Worm (Caenorhabditis elegans): ENCODE results near the gene cct-4.

The cct-4 gene

DNA sequence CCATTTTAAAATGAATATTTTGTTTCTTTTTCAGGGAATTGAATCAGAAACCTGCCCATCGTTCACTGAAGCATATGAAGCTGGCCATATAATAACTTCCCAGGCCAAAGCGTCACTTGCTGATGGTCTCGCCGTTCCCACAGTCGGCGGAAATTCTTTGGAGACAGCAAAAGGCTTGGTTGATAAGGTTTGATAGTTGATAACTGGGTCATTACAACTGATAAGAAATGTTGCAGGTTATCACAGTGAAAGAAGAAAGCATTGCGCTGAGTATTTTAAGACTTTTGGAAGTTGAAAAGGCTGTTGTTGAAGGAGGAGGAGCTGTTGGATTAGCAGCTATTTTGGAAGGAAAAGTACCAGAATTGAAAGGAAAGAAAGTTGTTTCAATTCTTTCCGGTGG lies 16.9 kb upstream of the cct-4 start:
- no peak for TF ChIP-seq mep-1 (tag; optimal IDR thresholded peaks at IDR 0.05)
- TF ChIP-seq ceh-39 (tag; optimal IDR thresholded peaks at IDR 0.05) = no peak
- TF ChIP-seq pha-4 (tag; optimal IDR thresholded peaks at IDR 0.05) = no peak
- no peak for TF ChIP-seq lin-13 (tag; optimal IDR thresholded peaks at IDR 0.05)
- TF ChIP-seq ceh-43 (GFP tag; optimal IDR thresholded peaks at IDR 0.05) = no peak
- TF ChIP-seq elt-1 (tag; optimal IDR thresholded peaks at IDR 0.05; ENCODE audit: borderline replicate concordance, insufficient read depth) = no peak
- TF ChIP-seq mls-2 (tag; optimal IDR thresholded peaks at IDR 0.05) = no peak
- no peak for TF ChIP-seq nhr-2 (tag; optimal IDR thresholded peaks at IDR 0.05)
- TF ChIP-seq ces-1 (GFP tag; optimal IDR thresholded peaks at IDR 0.05) = no peak
- no peak for TF ChIP-seq lsy-2 (tag; optimal IDR thresholded peaks at IDR 0.05)
- no peak for TF ChIP-seq tbx-8 (GFP tag; optimal IDR thresholded peaks at IDR 0.05)
- no peak for TF ChIP-seq unc-62 (GFP tag; optimal IDR thresholded peaks at IDR 0.05)
- no peak for TF ChIP-seq lin-32 (GFP tag; optimal IDR thresholded peaks at IDR 0.05)
- no peak for TF ChIP-seq nhr-76 (tag; optimal IDR thresholded peaks at IDR 0.05)
- no peak for TF ChIP-seq snpc-4 (tag; optimal IDR thresholded peaks at IDR 0.05)
- TF ChIP-seq bed-3 (GFP tag; optimal IDR thresholded peaks at IDR 0.05) = no peak
- TF ChIP-seq cnd-1 (tag; optimal IDR thresholded peaks at IDR 0.05) = no peak
- TF ChIP-seq blmp-1 (tag; optimal IDR thresholded peaks at IDR 0.05) = no peak
- TF ChIP-seq mab-5 (tag; optimal IDR thresholded peaks at IDR 0.05) = no peak

DNA sequence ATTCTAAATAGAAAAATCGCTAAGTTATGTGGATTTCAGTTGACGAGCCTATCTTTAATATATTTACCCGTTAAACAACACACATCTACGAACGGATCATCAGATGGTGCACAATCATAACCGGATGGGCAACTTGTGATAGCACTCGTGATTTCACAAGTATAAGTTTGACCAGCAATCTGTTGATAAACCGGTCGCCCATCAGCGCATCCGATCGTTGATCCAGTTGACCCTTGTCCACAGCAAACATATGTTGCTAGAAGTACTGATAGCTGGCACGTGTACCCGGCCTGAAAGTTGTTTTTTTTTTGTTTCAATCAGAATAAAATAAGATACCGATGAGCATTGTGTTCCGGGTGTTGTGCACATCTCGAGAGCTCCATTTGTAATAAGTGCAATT lies 15.8 kb upstream of the cct-4 start:
- TF ChIP-seq bed-3 (GFP tag; optimal IDR thresholded peaks at IDR 0.05) = no peak
- no peak for TF ChIP-seq ces-1 (GFP tag; optimal IDR thresholded peaks at IDR 0.05)
- no peak for TF ChIP-seq nhr-237 (tag; optimal IDR thresholded peaks at IDR 0.05)
- no peak for TF ChIP-seq elt-3 (tag; optimal IDR thresholded peaks at IDR 0.05)
- no peak for TF ChIP-seq lin-32 (GFP tag; optimal IDR thresholded peaks at IDR 0.05)
- TF ChIP-seq nhr-28 (tag; optimal IDR thresholded peaks at IDR 0.05) = no peak
- TF ChIP-seq unc-62 (GFP tag; optimal IDR thresholded peaks at IDR 0.05) = no peak
- TF ChIP-seq nhr-12 (tag; optimal IDR thresholded peaks at IDR 0.05) = no peak
- TF ChIP-seq lin-13 (tag; optimal IDR thresholded peaks at IDR 0.05) = no peak

ce11 chrII:8269351-8269750 lies 14.1 kb upstream of the cct-4 start, which contains the start of gene K01C8.2:
TSS of gene K01C8.2 (minus strand) at chrII:8269451.
- no peak for TF ChIP-seq elt-3 (tag; optimal IDR thresholded peaks at IDR 0.05)
- TF ChIP-seq ces-1 (GFP tag; optimal IDR thresholded peaks at IDR 0.05) = no peak
- no peak for TF ChIP-seq nhr-2 (tag; optimal IDR thresholded peaks at IDR 0.05)
- no peak for TF ChIP-seq nhr-28 (tag; optimal IDR thresholded peaks at IDR 0.05)
- no peak for TF ChIP-seq nhr-76 (tag; optimal IDR thresholded peaks at IDR 0.05)
- TF ChIP-seq nhr-237 (tag; optimal IDR thresholded peaks at IDR 0.05) = no peak
- TF ChIP-seq tbx-8 (GFP tag; optimal IDR thresholded peaks at IDR 0.05) = no peak
- no peak for TF ChIP-seq unc-120 (tag; optimal IDR thresholded peaks at IDR 0.05; ENCODE audit: poor library complexity, severe bottlenecking)
- no peak for TF ChIP-seq sem-2 (GFP tag; optimal IDR thresholded peaks at IDR 0.05)
- TF ChIP-seq ceh-83 (GFP tag; optimal IDR thresholded peaks at IDR 0.05) = no peak
- no peak for TF ChIP-seq unc-39 (tag; optimal IDR thresholded peaks at IDR 0.05)
- no peak for TF ChIP-seq blmp-1 (tag; optimal IDR thresholded peaks at IDR 0.05)
- no peak for TF ChIP-seq snpc-4 (tag; optimal IDR thresholded peaks at IDR 0.05)
- no peak for TF ChIP-seq flh-1 (GFP tag; optimal IDR thresholded peaks at IDR 0.05)
- TF ChIP-seq unc-62 (GFP tag; optimal IDR thresholded peaks at IDR 0.05) = no peak
- no peak for TF ChIP-seq mep-1 (tag; optimal IDR thresholded peaks at IDR 0.05)
- no peak for TF ChIP-seq nhr-12 (tag; optimal IDR thresholded peaks at IDR 0.05)
- no peak for TF ChIP-seq drap-1 (GFP tag; optimal IDR thresholded peaks at IDR 0.05)
- TF ChIP-seq lsy-2 (tag; optimal IDR thresholded peaks at IDR 0.05) = no peak
- TF ChIP-seq ham-2 (GFP tag; optimal IDR thresholded peaks at IDR 0.05) = no peak

DNA sequence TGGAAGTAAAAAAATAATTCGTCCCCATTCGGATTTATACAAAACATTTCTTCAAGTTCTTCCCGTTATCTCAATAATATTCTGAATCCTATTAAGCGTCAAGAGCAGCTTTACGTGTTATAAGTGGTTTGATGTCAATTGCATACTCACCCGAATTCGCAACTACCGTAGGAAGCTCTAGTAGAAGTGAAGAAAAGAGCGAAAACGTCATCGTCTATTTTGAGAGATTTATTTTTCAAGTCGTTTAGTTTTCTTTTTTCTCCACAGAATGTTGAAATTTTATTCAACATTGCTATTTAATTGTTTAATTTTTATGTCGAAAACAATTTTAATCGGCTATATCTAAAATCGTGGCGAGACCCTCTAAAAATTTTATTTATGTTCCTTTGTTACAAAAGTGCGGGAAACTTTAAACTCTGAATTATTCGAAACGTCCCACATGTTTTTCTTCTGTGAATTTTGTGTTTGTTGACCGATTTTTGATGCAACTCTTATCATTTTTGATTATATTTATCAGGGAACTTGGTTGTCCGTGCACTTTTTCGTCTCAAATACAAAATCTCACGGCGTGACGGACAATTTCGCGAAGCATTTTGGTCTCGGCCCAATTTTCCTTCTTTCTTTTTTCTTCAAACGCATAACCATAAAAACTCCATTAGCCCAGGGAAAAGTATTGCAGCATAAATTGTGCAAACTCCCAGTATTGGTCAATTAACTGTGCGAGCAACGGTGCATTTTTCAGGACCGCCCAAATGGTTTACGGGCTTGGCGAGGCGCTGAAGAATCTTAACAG lies 13.4 kb upstream of the cct-4 start, which contains the start of gene tdc-1:
Gene tdc-1, plus strand, starts transcription at position 743 of the 793 bp plus-strand sequence.
- TF ChIP-seq mab-5 (tag; optimal IDR thresholded peaks at IDR 0.05) (no peak), nhr-237 (tag; optimal IDR thresholded peaks at IDR 0.05) (no peak), elt-3 (tag; optimal IDR thresholded peaks at IDR 0.05) (no peak), tbx-8 (GFP tag; optimal IDR thresholded peaks at IDR 0.05) (no peak), nhr-28 (tag; optimal IDR thresholded peaks at IDR 0.05) (no peak), unc-39 (tag; optimal IDR thresholded peaks at IDR 0.05) (no peak), flh-1 (GFP tag; optimal IDR thresholded peaks at IDR 0.05) (no peak), bed-3 (GFP tag; optimal IDR thresholded peaks at IDR 0.05) (no peak), ceh-43 (GFP tag; optimal IDR thresholded peaks at IDR 0.05) (no peak), zip-8 (tag; optimal IDR thresholded peaks at IDR 0.05) (no peak), mep-1 (tag; optimal IDR thresholded peaks at IDR 0.05) (no peak), sptf-1 (tag; optimal IDR thresholded peaks at IDR 0.05) (no peak), unc-62 (GFP tag; optimal IDR thresholded peaks at IDR 0.05) (no peak), sem-2 (GFP tag; optimal IDR thresholded peaks at IDR 0.05) (no peak), lsy-2 (tag; optimal IDR thresholded peaks at IDR 0.05) (no peak)

All from whole organism, mixed stage, embryonic.